Worm (Caenorhabditis elegans) whole organism, late embryonic: ENCODE results near the gene tric-1B.2.
A peak's percentile ranks its signal among the peaks of the same experiment; 100 is the strongest.

Experiments used
- C38D4.7 ChIP-seq: fragments of 200-800 bp; sonication (Bioruptor generic); optimal IDR thresholded peaks from 2 replicates; lab custom pipeline; 2018; ENCODE audit warnings: mild to moderate bottlenecking, missing genetic modification characterization, moderate library complexity, missing compliant biosample characterization
- ahr-1 ChIP-seq: sonication (generic microtip); optimal IDR thresholded peaks from 2 replicates; lab custom pipeline; 2016; ENCODE audit warnings: missing genetic modification characterization, missing compliant biosample characterization
- ceh-14 ChIP-seq: sonication (generic microtip); optimal IDR thresholded peaks from 2 replicates; lab custom pipeline; 2016; ENCODE audit warnings: missing genotype, missing genetic modification characterization, missing compliant biosample characterization
- ceh-2 ChIP-seq: sonication (generic microtip); optimal IDR thresholded peaks from 2 replicates; lab custom pipeline; 2016; ENCODE audit warnings: missing genotype, missing genetic modification characterization, missing compliant biosample characterization
- ceh-24 ChIP-seq: sonication (generic microtip); optimal IDR thresholded peaks from 2 replicates; lab custom pipeline; 2016; ENCODE audit warnings: mild to moderate bottlenecking, missing genetic modification characterization, missing compliant biosample characterization
- ceh-31 ChIP-seq: sonication (generic microtip); optimal IDR thresholded peaks from 2 replicates; lab custom pipeline; 2016; ENCODE audit warnings: missing genetic modification characterization, missing compliant biosample characterization
- ceh-48 ChIP-seq: sonication (generic microtip); optimal IDR thresholded peaks from 2 replicates; lab custom pipeline; 2016; ENCODE audit warnings: missing genetic modification characterization, inconsistent platforms, missing compliant biosample characterization
- ceh-9 ChIP-seq: sonication (generic microtip); optimal IDR thresholded peaks from 2 replicates; lab custom pipeline; 2016; ENCODE audit warnings: mild to moderate bottlenecking, missing genetic modification characterization, inconsistent platforms, missing compliant biosample characterization
- che-1 ChIP-seq: sonication (generic microtip); optimal IDR thresholded peaks from 2 replicates; lab custom pipeline; 2016; ENCODE audit warnings: mild to moderate bottlenecking, missing genetic modification characterization, missing compliant biosample characterization
- dve-1 ChIP-seq: sonication (generic microtip); optimal IDR thresholded peaks from 2 replicates; lab custom pipeline; 2017; ENCODE audit warnings: antibody characterized with exemption, mild to moderate bottlenecking, missing genetic modification characterization, missing compliant biosample characterization
- elt-2 ChIP-seq: sonication (generic microtip); optimal IDR thresholded peaks from 2 replicates; lab custom pipeline; 2016; ENCODE audit warnings: missing genetic modification reagents, missing genetic modification characterization, missing compliant biosample characterization
- ets-4 ChIP-seq: sonication (generic microtip); optimal IDR thresholded peaks from 2 replicates; lab custom pipeline; 2016; ENCODE audit warnings: missing genetic modification characterization, missing compliant biosample characterization
- eyg-1 ChIP-seq: sonication (generic microtip); optimal IDR thresholded peaks from 2 replicates; lab custom pipeline; 2016; ENCODE audit warnings: missing genotype, missing genetic modification characterization, missing compliant biosample characterization
- fax-1 ChIP-seq: sonication (generic microtip); optimal IDR thresholded peaks from 2 replicates; lab custom pipeline; 2016; ENCODE audit warnings: missing genotype, missing genetic modification characterization, missing compliant biosample characterization
- fkh-10 ChIP-seq: fragments of 150-350 bp; optimal IDR thresholded peaks from 2 replicates; lab custom pipeline; 2014; ENCODE audit warnings: missing biosample characterization, missing genetic modification reagents, missing genetic modification characterization
- fkh-6 ChIP-seq: sonication (generic microtip); optimal IDR thresholded peaks from 2 replicates; lab custom pipeline; 2016; ENCODE audit warnings: missing genetic modification characterization, missing compliant biosample characterization
- gmeb-2 ChIP-seq: sonication (generic microtip); optimal IDR thresholded peaks from 2 replicates; lab custom pipeline; 2016; ENCODE audit warnings: missing genetic modification characterization, inconsistent platforms, missing compliant biosample characterization
- hlh-13 ChIP-seq: fragments of 200-800 bp; sonication (Bioruptor generic); optimal IDR thresholded peaks from 2 replicates; lab custom pipeline; 2018; ENCODE audit warnings: mild to moderate bottlenecking, missing genetic modification characterization, missing compliant biosample characterization
- hlh-6 ChIP-seq: sonication (generic microtip); optimal IDR thresholded peaks from 2 replicates; lab custom pipeline; 2016; ENCODE audit warnings: missing genotype, missing genetic modification characterization, missing compliant biosample characterization
- hlh-8 ChIP-seq: sonication (generic microtip); optimal IDR thresholded peaks from 2 replicates; lab custom pipeline; 2016; ENCODE audit warnings: missing genotype, missing genetic modification characterization, missing compliant biosample characterization
- madf-2 ChIP-seq: sonication (generic microtip); optimal IDR thresholded peaks from 2 replicates; lab custom pipeline; 2017; ENCODE audit warnings: missing genetic modification characterization, missing compliant biosample characterization
- nfya-1 ChIP-seq: sonication (generic microtip); optimal IDR thresholded peaks from 2 replicates; lab custom pipeline; 2017; ENCODE audit warnings: missing genetic modification characterization, mild to moderate bottlenecking, missing compliant biosample characterization, antibody characterized with exemption, moderate library complexity
- nhr-11 ChIP-seq: fragments of 150-350 bp; optimal IDR thresholded peaks from 2 replicates; lab custom pipeline; 2014; ENCODE audit warnings: missing biosample characterization, missing genetic modification characterization
- npax-4 ChIP-seq: sonication (generic microtip); optimal IDR thresholded peaks from 2 replicates; lab custom pipeline; 2016; ENCODE audit warnings: missing genetic modification characterization, missing compliant biosample characterization
- pag-3 ChIP-seq: sonication (generic microtip); optimal IDR thresholded peaks from 2 replicates; lab custom pipeline; 2016; ENCODE audit warnings: missing compliant biosample characterization, missing genetic modification characterization, borderline replicate concordance
- pat-9 ChIP-seq: fragments of 200-800 bp; sonication (Bioruptor generic); optimal IDR thresholded peaks from 2 replicates; lab custom pipeline; 2018; ENCODE audit warnings: mild to moderate bottlenecking, missing genetic modification characterization, moderate library complexity, missing compliant biosample characterization
- pax-1 ChIP-seq: fragments of 150-350 bp; optimal IDR thresholded peaks from 2 replicates; lab custom pipeline; 2014; ENCODE audit warnings: missing biosample characterization, missing genetic modification characterization
- pha-4 ChIP-seq: fragments of 150-350 bp; optimal IDR thresholded peaks from 2 replicates; lab custom pipeline; 2018; ENCODE audit warnings: missing biosample characterization, missing genetic modification reagents, missing genetic modification characterization
- sdc-2 ChIP-seq: sonication (generic microtip); optimal IDR thresholded peaks from 2 replicates; lab custom pipeline; 2016; ENCODE audit warnings: missing genotype, missing genetic modification characterization, missing compliant biosample characterization
- tbx-2 ChIP-seq: sonication (generic microtip); optimal IDR thresholded peaks from 2 replicates; lab custom pipeline; 2016; ENCODE audit warnings: missing genetic modification characterization, missing compliant biosample characterization
- tbx-7 ChIP-seq: sonication (generic microtip); optimal IDR thresholded peaks from 2 replicates; lab custom pipeline; 2016; ENCODE audit warnings: missing genotype, missing genetic modification characterization, missing compliant biosample characterization

Gene tric-1B.2

DNA sequence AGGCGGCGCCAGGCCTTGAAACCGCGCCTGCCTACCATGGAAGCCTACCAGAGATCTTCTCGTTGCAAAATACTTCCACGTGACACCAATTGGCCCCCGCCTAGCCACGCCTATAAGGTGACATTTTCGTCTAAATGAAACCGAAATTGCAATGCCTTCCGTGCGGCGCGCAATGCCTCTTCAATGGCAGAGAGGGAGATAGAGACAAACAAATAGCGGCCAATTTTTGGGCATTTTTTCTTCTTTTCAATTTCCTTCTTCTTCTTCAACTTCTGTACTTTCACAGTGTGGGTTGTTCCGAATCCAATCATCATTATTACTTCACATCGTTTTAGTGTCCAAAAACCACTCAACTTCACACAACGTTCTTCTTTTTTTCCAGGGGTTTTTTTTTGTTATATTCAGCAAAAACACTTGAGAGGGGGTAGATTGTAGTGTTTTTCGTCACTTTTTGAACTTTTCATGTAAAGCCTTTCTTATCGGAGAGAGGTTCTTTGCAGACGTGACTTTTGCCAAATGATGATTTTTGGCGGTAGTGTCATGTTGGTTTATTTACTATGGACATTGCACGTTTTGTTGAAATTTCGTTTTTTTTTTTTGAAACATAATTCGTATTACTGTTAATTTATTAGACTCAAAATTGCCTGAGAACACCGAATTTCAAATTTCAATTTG is 17.9 kb downstream of the tric-1B.2 start:
- TF ChIP-seq pag-3 = no peak
- no peak for TF ChIP-seq hlh-13
- no peak for TF ChIP-seq nfya-1
- no peak for TF ChIP-seq npax-4
- TF ChIP-seq pax-1 (tag; lab: Kevin White, UChicago) = no peak
- no peak for TF ChIP-seq ceh-14
- TF ChIP-seq gmeb-2 (tag; lab: Kevin White, UChicago) = no peak
- TF ChIP-seq ceh-24 (tag; lab: Kevin White, UChicago) = no peak
- TF ChIP-seq fax-1 (tag; lab: Kevin White, UChicago) = no peak
- no peak for TF ChIP-seq dve-1 (tag; lab: Kevin White, UChicago)
- TF ChIP-seq elt-2 = no peak
- no peak for TF ChIP-seq hlh-8 (tag; lab: Kevin White, UChicago)

DNA sequence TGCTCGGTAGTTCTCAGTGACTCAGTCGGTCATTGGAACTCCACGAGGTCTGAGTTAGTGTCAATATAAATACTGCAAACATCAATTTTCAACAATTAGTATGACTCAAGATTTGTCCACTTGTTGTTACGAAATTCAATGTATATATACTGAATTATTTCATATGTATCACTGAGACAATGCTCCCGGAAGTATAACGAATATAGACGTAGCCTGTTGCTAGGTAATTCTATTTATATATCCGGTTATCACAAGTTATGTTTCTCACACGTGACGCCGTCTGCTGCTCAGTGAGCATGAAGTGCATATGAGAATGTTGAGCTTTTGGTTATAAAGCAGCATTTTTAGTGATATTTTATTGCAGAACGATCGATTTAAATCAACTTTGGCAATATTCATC is 18.6 kb downstream of the tric-1B.2 start:
- TF ChIP-seq ceh-48 (tag; lab: Kevin White, UChicago) = no peak
- no peak for TF ChIP-seq hlh-6
- no peak for TF ChIP-seq ahr-1 (tag; lab: Kevin White, UChicago)
- no peak for TF ChIP-seq ceh-24 (tag; lab: Kevin White, UChicago)

- no peak for TF ChIP-seq gmeb-2 (tag; lab: Kevin White, UChicago)
- TF ChIP-seq ceh-9 (tag; lab: Kevin White, UChicago) = no peak
- no peak for TF ChIP-seq fax-1 (tag; lab: Kevin White, UChicago)
- no peak for TF ChIP-seq fkh-6 (tag; lab: Kevin White, UChicago)
- TF ChIP-seq eyg-1 (tag; lab: Kevin White, UChicago) = no peak
- TF ChIP-seq madf-2 (tag; lab: Kevin White, UChicago) = no peak
- no peak for TF ChIP-seq tbx-7 (tag; lab: Kevin White, UChicago)
- no peak for TF ChIP-seq sdc-2 (tag; lab: Kevin White, UChicago)
- no peak for TF ChIP-seq pha-4 (tag; lab: Kevin White, UChicago)
- TF ChIP-seq C38D4.7 (GFP tag; lab: Kevin White, UChicago) = no peak
- TF ChIP-seq pax-1 (tag; lab: Kevin White, UChicago) = no peak
- no peak for TF ChIP-seq dve-1 (tag; lab: Kevin White, UChicago)
- no peak for TF ChIP-seq fkh-10 (GFP tag; lab: Kevin White, UChicago)
- TF ChIP-seq elt-2 = no peak
- no peak for TF ChIP-seq nhr-11 (tag; lab: Kevin White, UChicago)
- no peak for TF ChIP-seq hlh-8 (tag; lab: Kevin White, UChicago)
- TF ChIP-seq che-1 (tag; lab: Kevin White, UChicago) = no peak
- no peak for TF ChIP-seq hlh-13
- TF ChIP-seq pat-9 (tag; lab: Kevin White, UChicago) = no peak
- TF ChIP-seq ceh-31 = no peak
Measured at ce11 chrII:12257095-12257494, 22.1 kb downstream of the tric-1B.2 start.

- TF ChIP-seq ceh-2 (tag; lab: Kevin White, UChicago) (no peak), ceh-31 (no peak), madf-2 (tag; lab: Kevin White, UChicago) (no peak), ceh-48 (tag; lab: Kevin White, UChicago) (no peak)
- TF ChIP-seq, all 69 proteins: peak for 0
Measured at ce11 chrII:12256528-12256927, 22.7 kb downstream of the tric-1B.2 start, which contains the start of gene parn-2. parn-2 (minus strand) TSS chrII:12256628.

DNA sequence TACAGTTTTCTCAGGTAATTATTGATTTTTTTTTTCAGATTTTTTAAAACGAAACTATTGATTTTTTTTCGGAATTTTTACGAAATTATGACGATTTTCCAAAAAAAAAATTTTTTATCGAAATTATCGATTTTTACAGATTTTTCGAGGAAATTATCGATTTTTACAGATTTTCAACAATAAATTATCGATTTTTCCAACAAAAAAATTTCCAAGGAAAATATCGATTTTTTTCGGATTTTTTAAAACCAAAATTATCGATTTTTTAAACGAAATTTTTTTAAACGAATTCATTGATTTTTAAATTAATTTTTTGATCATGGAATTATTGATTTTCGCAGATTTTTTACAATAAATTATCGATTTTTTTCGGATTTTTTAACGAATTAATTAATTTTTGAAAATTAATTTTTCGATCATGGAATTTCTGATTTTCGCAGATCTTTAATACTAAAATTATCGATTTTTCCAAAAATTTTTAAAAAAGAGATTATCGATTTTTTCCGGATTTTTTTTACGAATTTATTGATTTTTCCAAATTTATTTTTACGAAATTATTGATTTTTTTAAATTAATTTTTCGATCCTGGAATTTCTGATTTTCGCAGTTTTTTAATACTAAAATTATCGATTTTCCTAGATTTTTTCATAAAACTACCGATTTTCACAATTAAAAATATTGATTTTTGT is 23.5 kb downstream of the tric-1B.2 start:
- TF ChIP-seq ceh-48 (tag; lab: Kevin White, UChicago) (peak; percentile 70), ceh-31 (no peak)

DNA sequence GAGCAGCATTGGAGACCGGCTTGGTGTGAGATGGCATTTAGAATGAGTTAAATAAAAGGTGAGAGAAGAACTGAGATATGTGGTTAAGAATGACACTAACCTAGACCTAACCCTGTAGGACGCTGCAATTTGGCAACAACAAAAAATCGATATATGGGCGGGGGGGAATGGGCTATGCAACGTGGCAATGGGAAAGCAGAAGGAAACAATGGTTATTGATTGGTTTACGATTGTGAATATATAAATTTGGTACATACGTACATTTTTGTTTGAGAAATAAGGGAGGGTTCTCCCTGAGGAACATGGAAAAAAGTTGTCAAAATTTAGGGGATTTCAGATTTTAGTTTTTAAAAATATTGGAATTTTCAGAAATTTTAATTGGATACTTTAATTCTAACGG is 30.1 kb downstream of the tric-1B.2 start, which contains the start of gene tag-276:
Gene tag-276, minus strand, starts transcription at position 101 of the 400 bp plus-strand sequence.
- TF ChIP-seq ets-4 (tag; lab: Kevin White, UChicago) = no peak
- no peak for TF ChIP-seq tbx-2 (tag; lab: Kevin White, UChicago)
- no peak for TF ChIP-seq pax-1 (tag; lab: Kevin White, UChicago)
- TF ChIP-seq, all 69 proteins: peak for 0
